Worm (Caenorhabditis elegans) whole organism, young adult: ENCODE results near the gene C08H9.18.

ENCODE experiments used
- B0019.2 ChIP-seq: fragments of 200-800 bp; sonication (Bioruptor generic); conservative IDR thresholded peaks from 2 replicates; pipeline ENCODE4 v1.3.6; 2022; ENCODE audit warnings: missing genetic modification reagents, missing genetic modification characterization, missing compliant biosample characterization
- B0261.1 ChIP-seq: sonication (generic microtip); optimal IDR thresholded peaks from 2 replicates; lab custom pipeline; 2016; ENCODE audit warnings: mild to moderate bottlenecking, missing genetic modification characterization, moderate library complexity, missing compliant biosample characterization
- C17E4.6 ChIP-seq: fragments of 200-800 bp; sonication (Bioruptor generic); IDR thresholded peaks from 2 replicates; pipeline ENCODE4 v1.3.6; 2022; ENCODE audit warnings: missing genetic modification reagents, missing genetic modification characterization, missing compliant biosample characterization
- F10E7.11 ChIP-seq: sonication (generic microtip); optimal IDR thresholded peaks from 2 replicates; lab custom pipeline; 2017; ENCODE audit warnings: mild to moderate bottlenecking, missing genetic modification characterization, moderate library complexity, missing compliant biosample characterization
- F22D6.2 ChIP-seq: sonication (generic microtip); optimal IDR thresholded peaks from 2 replicates; lab custom pipeline; 2016; ENCODE audit warnings: mild to moderate bottlenecking, missing genetic modification characterization, missing compliant biosample characterization
- F39B2.1 ChIP-seq: fragments of 200-800 bp; sonication (Bioruptor generic); IDR thresholded peaks from 2 replicates; pipeline ENCODE4 v1.3.6; 2022; ENCODE audit warnings: missing genetic modification reagents, missing genetic modification characterization, missing compliant biosample characterization
- F52B5.7 ChIP-seq: sonication (generic microtip); optimal IDR thresholded peaks from 2 replicates; lab custom pipeline; 2016; ENCODE audit warnings: mild to moderate bottlenecking, missing genetic modification characterization, missing compliant biosample characterization
- F57A8.1 ChIP-seq: fragments of 200-800 bp; sonication (Bioruptor generic); optimal IDR thresholded peaks from 2 replicates; lab custom pipeline; 2018; ENCODE audit warnings: mild to moderate bottlenecking, missing genetic modification characterization, moderate library complexity, missing compliant biosample characterization
- F57C9.4 ChIP-seq: sonication (generic microtip); optimal IDR thresholded peaks from 2 replicates; lab custom pipeline; 2017; ENCODE audit warnings: mild to moderate bottlenecking, missing genetic modification characterization, missing compliant biosample characterization
- K11D2.4 ChIP-seq: fragments of 200-800 bp; sonication (Bioruptor generic); IDR thresholded peaks from 2 replicates; pipeline ENCODE4 v1.3.6; 2022; ENCODE audit warnings: missing genetic modification reagents, missing genetic modification characterization, missing compliant biosample characterization
- T07F8.4 ChIP-seq: sonication (generic microtip); optimal IDR thresholded peaks from 2 replicates; lab custom pipeline; 2016; ENCODE audit warnings: mild to moderate bottlenecking, missing genetic modification characterization, moderate library complexity, missing compliant biosample characterization
- Y56A3A.18 ChIP-seq: fragments of 200-800 bp; sonication (Bioruptor generic); IDR thresholded peaks from 2 replicates; pipeline ENCODE4 v1.3.6; 2022; ENCODE audit warnings: missing genetic modification reagents, missing genetic modification characterization, missing compliant biosample characterization
- atf-7 ChIP-seq: sonication (generic microtip); optimal IDR thresholded peaks from 2 replicates; lab custom pipeline; 2017; ENCODE audit warnings: mild to moderate bottlenecking, missing genetic modification characterization, missing compliant biosample characterization
- attf-3 ChIP-seq: fragments of 200-800 bp; sonication (Bioruptor generic); conservative IDR thresholded peaks from 2 replicates; pipeline ENCODE4 v1.3.6; 2022; ENCODE audit warnings: missing genetic modification reagents, missing genetic modification characterization, missing compliant biosample characterization
- attf-6 ChIP-seq: fragments of 200-800 bp; sonication (Bioruptor generic); IDR thresholded peaks from 2 replicates; pipeline ENCODE4 v1.3.6; 2022; ENCODE audit warnings: missing genetic modification reagents, missing genetic modification characterization, missing compliant biosample characterization
- ceh-58 ChIP-seq: fragments of 200-800 bp; sonication (Bioruptor generic); IDR thresholded peaks from 2 replicates; pipeline ENCODE4 v1.3.6; 2022; ENCODE audit warnings: missing genetic modification characterization, missing compliant biosample characterization
- ceh-79 ChIP-seq: sonication (generic microtip); optimal IDR thresholded peaks from 2 replicates; lab custom pipeline; 2017; ENCODE audit warnings: mild to moderate bottlenecking, missing genetic modification characterization, missing compliant biosample characterization
- ceh-91 ChIP-seq: fragments of 200-800 bp; sonication (Bioruptor generic); IDR thresholded peaks from 2 replicates; pipeline ENCODE4 v1.3.6; 2022; ENCODE audit warnings: missing genetic modification reagents, missing genetic modification characterization, missing compliant biosample characterization
- chd-7 ChIP-seq: sonication (generic microtip); optimal IDR thresholded peaks from 2 replicates; lab custom pipeline; 2016; ENCODE audit warnings: mild to moderate bottlenecking, missing genetic modification characterization, moderate library complexity, missing compliant biosample characterization
- dpl-1 ChIP-seq: fragments of 150-350 bp; optimal IDR thresholded peaks from 2 replicates; lab custom pipeline; 2014; ENCODE audit warnings: missing biosample characterization, missing genetic modification reagents, missing genetic modification characterization
- efl-1 ChIP-seq: fragments of 150-350 bp; optimal IDR thresholded peaks from 2 replicates; lab custom pipeline; 2014; ENCODE audit warnings: missing biosample characterization, missing genetic modification reagents, missing genetic modification characterization
- egl-44 ChIP-seq: fragments of 200-800 bp; sonication (Bioruptor generic); IDR thresholded peaks from 2 replicates; pipeline ENCODE4 v1.3.6; 2022; ENCODE audit warnings: missing genetic modification reagents, missing genetic modification characterization, missing compliant biosample characterization
- ekl-4 ChIP-seq: fragments of 200-800 bp; sonication (Bioruptor generic); IDR thresholded peaks from 2 replicates; pipeline ENCODE4 v1.3.6; 2022; ENCODE audit warnings: missing genetic modification reagents, missing genetic modification characterization, missing compliant biosample characterization
- ets-4 ChIP-seq: fragments of 200-800 bp; sonication (Bioruptor generic); optimal IDR thresholded peaks from 2 replicates; lab custom pipeline; 2018; ENCODE audit warnings: mild to moderate bottlenecking, missing genetic modification characterization, missing compliant biosample characterization
- gei-17 ChIP-seq: fragments of 200-800 bp; sonication (Bioruptor generic); optimal IDR thresholded peaks from 2 replicates; lab custom pipeline; 2018; ENCODE audit warnings: mild to moderate bottlenecking, missing genetic modification characterization, missing compliant biosample characterization
- him-1 ChIP-seq: sonication (generic microtip); optimal IDR thresholded peaks from 2 replicates; lab custom pipeline; 2016; ENCODE audit warnings: missing genotype, missing genetic modification reagents, missing genetic modification characterization, missing compliant biosample characterization
- lag-1 ChIP-seq: fragments of 200-800 bp; sonication (Bioruptor generic); IDR thresholded peaks from 2 replicates; pipeline ENCODE4 v1.3.6; 2022; ENCODE audit warnings: missing genetic modification reagents, missing genetic modification characterization, missing compliant biosample characterization
- lin-54 ChIP-seq: fragments of 200-800 bp; sonication (Bioruptor generic); optimal IDR thresholded peaks from 2 replicates; lab custom pipeline; 2018; ENCODE audit warnings: mild to moderate bottlenecking, missing genetic modification characterization, missing compliant biosample characterization
- lir-1 ChIP-seq: fragments of 200-800 bp; sonication (Bioruptor generic); conservative IDR thresholded peaks from 2 replicates; pipeline ENCODE4 v1.3.6; 2022; ENCODE audit warnings: missing genetic modification reagents, missing genetic modification characterization, missing compliant biosample characterization
- lsl-1 ChIP-seq: fragments of 200-800 bp; sonication (Bioruptor generic); optimal IDR thresholded peaks from 2 replicates; lab custom pipeline; 2018; ENCODE audit warnings: mild to moderate bottlenecking, missing genetic modification characterization, moderate library complexity, missing compliant biosample characterization
- madf-10 ChIP-seq: sonication (generic microtip); optimal IDR thresholded peaks from 2 replicates; lab custom pipeline; 2016; ENCODE audit warnings: mild to moderate bottlenecking, missing genetic modification characterization, missing compliant biosample characterization
- madf-3 ChIP-seq: fragments of 200-800 bp; sonication (Bioruptor generic); IDR thresholded peaks from 2 replicates; pipeline ENCODE4 v1.3.6; 2022; ENCODE audit warnings: missing genetic modification reagents, missing genetic modification characterization, missing compliant biosample characterization
- madf-6 ChIP-seq: fragments of 200-800 bp; sonication (Bioruptor generic); IDR thresholded peaks from 2 replicates; pipeline ENCODE4 v1.3.6; 2022; ENCODE audit warnings: missing genetic modification reagents, missing genetic modification characterization, missing compliant biosample characterization
- mes-4 ChIP-seq: sonication (generic microtip); optimal IDR thresholded peaks from 2 replicates; lab custom pipeline; 2016; ENCODE audit warnings: missing genotype, missing genetic modification characterization, missing compliant biosample characterization
- pbrm-1 ChIP-seq: fragments of 200-800 bp; sonication (Bioruptor generic); IDR thresholded peaks from 2 replicates; pipeline ENCODE4 v1.3.6; 2022; ENCODE audit warnings: missing genetic modification reagents, missing genetic modification characterization, missing compliant biosample characterization
- rcor-1 ChIP-seq: fragments of 200-800 bp; sonication (Bioruptor generic); IDR thresholded peaks from 2 replicates; pipeline ENCODE4 v1.3.6; 2022; ENCODE audit warnings: missing genetic modification reagents, missing genetic modification characterization, missing compliant biosample characterization
- repo-1 ChIP-seq: sonication (generic microtip); optimal IDR thresholded peaks from 2 replicates; lab custom pipeline; 2017; ENCODE audit warnings: mild to moderate bottlenecking, missing genetic modification characterization, missing compliant biosample characterization
- sea-2 ChIP-seq: fragments of 200-800 bp; sonication (Bioruptor generic); IDR thresholded peaks from 2 replicates; pipeline ENCODE4 v1.3.6; 2022; ENCODE audit warnings: missing genetic modification characterization, missing compliant biosample characterization
- somi-1 ChIP-seq: fragments of 200-800 bp; sonication (Bioruptor generic); optimal IDR thresholded peaks from 2 replicates; lab custom pipeline; 2018; ENCODE audit warnings: mild to moderate bottlenecking, missing genetic modification characterization, missing compliant biosample characterization
- tlf-1 ChIP-seq: fragments of 200-800 bp; sonication (Bioruptor generic); optimal IDR thresholded peaks from 2 replicates; lab custom pipeline; 2018; ENCODE audit warnings: mild to moderate bottlenecking, missing genetic modification characterization, missing compliant biosample characterization
- unc-130 ChIP-seq: sonication (generic microtip); optimal IDR thresholded peaks from 2 replicates; lab custom pipeline; 2016; ENCODE audit warnings: missing genetic modification reagents, missing genetic modification characterization, missing compliant biosample characterization
- unc-62 ChIP-seq: fragments of 150-350 bp; optimal IDR thresholded peaks from 2 replicates; lab custom pipeline; 2014; ENCODE audit warnings: missing biosample characterization, missing genetic modification reagents, missing genetic modification characterization
- xnd-1 ChIP-seq: sonication (generic microtip); optimal IDR thresholded peaks from 2 replicates; lab custom pipeline; 2016; ENCODE audit warnings: missing genotype, missing genetic modification reagents, missing genetic modification characterization, missing compliant biosample characterization
- zfh-2 ChIP-seq: fragments of 200-800 bp; sonication (Bioruptor generic); conservative IDR thresholded peaks from 2 replicates; pipeline ENCODE4 v1.3.6; 2022; ENCODE audit warnings: missing genetic modification reagents, missing genetic modification characterization, missing compliant biosample characterization
- ztf-25 ChIP-seq: fragments of 200-800 bp; sonication (Bioruptor generic); IDR thresholded peaks from 2 replicates; pipeline ENCODE4 v1.3.6; 2022; ENCODE audit warnings: missing genetic modification reagents, missing genetic modification characterization, missing compliant biosample characterization
- ztf-6 ChIP-seq: fragments of 200-800 bp; sonication (Bioruptor generic); IDR thresholded peaks from 2 replicates; pipeline ENCODE4 v1.3.6; 2022; ENCODE audit warnings: missing genetic modification reagents, missing genetic modification characterization, missing compliant biosample characterization

C08H9.18 gene

ce11 chrII:9886216-9886615 is 24.2 kb upstream of the C08H9.18 start, which contains the start of gene algn-8 (continued):
- no peak for TF ChIP-seq dpl-1 (GFP tag; lab: Kevin White, UChicago)
- peak; percentile 55 for TF ChIP-seq unc-130 (GFP tag; lab: Kevin White, UChicago)
- no peak for TF ChIP-seq mes-4 (tag; lab: Kevin White, UChicago)
- no peak for TF ChIP-seq lin-54 (GFP tag; lab: Kevin White, UChicago)
- no peak for TF ChIP-seq attf-6 (GFP tag; lab: Robert Waterston, UW)
- no peak for TF ChIP-seq F39B2.1 (GFP tag; lab: Robert Waterston, UW)
- no peak for TF ChIP-seq ztf-6 (GFP tag; lab: Robert Waterston, UW)
- TF ChIP-seq xnd-1, result no peak
- TF ChIP-seq attf-3 (GFP tag; lab: Robert Waterston, UW), result no peak
- TF ChIP-seq C17E4.6 (GFP tag; lab: Robert Waterston, UW), result no peak
- TF ChIP-seq madf-10 (tag; lab: Kevin White, UChicago), result peak; percentile 9
- TF ChIP-seq tlf-1 (GFP tag; lab: Kevin White, UChicago), result peak; percentile 3
- TF ChIP-seq ekl-4 (GFP tag; lab: Robert Waterston, UW), result 0 out of 2 replicates have a peak, but pooled peaks have one; percentile 24
- no peak for TF ChIP-seq B0261.1 (tag; lab: Kevin White, UChicago)
- no peak for TF ChIP-seq lag-1
- TF ChIP-seq repo-1, result peak; percentile 67
- TF ChIP-seq T07F8.4 (tag; lab: Kevin White, UChicago), result no peak
- TF ChIP-seq Y56A3A.18 (GFP tag; lab: Robert Waterston, UW), result 0 out of 2 replicates have a peak, but pooled peaks have one; percentile 33
- no peak for TF ChIP-seq gei-17 (GFP tag; lab: Kevin White, UChicago)
- TF ChIP-seq somi-1 (GFP tag; lab: Kevin White, UChicago), result no peak
- no peak for TF ChIP-seq F57A8.1 (GFP tag; lab: Kevin White, UChicago)
- TF ChIP-seq atf-7 (tag; lab: Kevin White, UChicago), result peak; percentile 45
- TF ChIP-seq F57C9.4, result no peak
- TF ChIP-seq F52B5.7, result no peak
- no peak for TF ChIP-seq lir-1 (GFP tag; lab: Robert Waterston, UW)
- TF ChIP-seq chd-7 (tag; lab: Kevin White, UChicago), result peak; percentile 45
- TF ChIP-seq, all 124 proteins: peak for 15

- TF ChIP-seq ztf-25 (GFP tag; lab: Robert Waterston, UW) (no peak), zfh-2 (GFP tag; lab: Robert Waterston, UW) (no peak), ceh-58 (GFP tag; lab: Robert Waterston, UW) (no peak), egl-44 (GFP tag; lab: Robert Waterston, UW) (no peak), T07F8.4 (tag; lab: Kevin White, UChicago) (no peak), mes-4 (tag; lab: Kevin White, UChicago) (no peak), lsl-1 (GFP tag; lab: Kevin White, UChicago) (no peak), F22D6.2 (tag; lab: Kevin White, UChicago) (no peak), atf-7 (tag; lab: Kevin White, UChicago) (no peak), madf-3 (no peak)
Measured at ce11 chrII:9880826-9881225, 18.8 kb upstream of the C08H9.18 start, which contains the start of gene C08H9.15. C08H9.15 (plus strand) TSS chrII:9881193.

- TF ChIP-seq attf-3 (GFP tag; lab: Robert Waterston, UW), result no peak
- no peak for TF ChIP-seq F57C9.4
- no peak for TF ChIP-seq rcor-1 (GFP tag; lab: Robert Waterston, UW)
- TF ChIP-seq xnd-1, result no peak
- TF ChIP-seq B0019.2 (GFP tag; lab: Robert Waterston, UW), result no peak
- no peak for TF ChIP-seq efl-1 (GFP tag; lab: Kevin White, UChicago)
- TF ChIP-seq ztf-25 (GFP tag; lab: Robert Waterston, UW), result no peak
- no peak for TF ChIP-seq sea-2 (GFP tag; lab: Robert Waterston, UW)
- no peak for TF ChIP-seq pbrm-1 (GFP tag; lab: Robert Waterston, UW)
- TF ChIP-seq ceh-91 (GFP tag; lab: Robert Waterston, UW), result no peak
- TF ChIP-seq Y56A3A.18 (GFP tag; lab: Robert Waterston, UW), result no peak
- TF ChIP-seq unc-62 (GFP tag; lab: Kevin White, UChicago), result no peak
- TF ChIP-seq K11D2.4 (GFP tag; lab: Robert Waterston, UW), result no peak
- TF ChIP-seq ets-4 (GFP tag; lab: Kevin White, UChicago), result no peak
- TF ChIP-seq egl-44 (GFP tag; lab: Robert Waterston, UW), result no peak
- no peak for TF ChIP-seq F10E7.11 (tag; lab: Kevin White, UChicago)
- no peak for TF ChIP-seq him-1 (tag; lab: Kevin White, UChicago)
- TF ChIP-seq ceh-79 (tag; lab: Kevin White, UChicago), result no peak
- TF ChIP-seq madf-6 (GFP tag; lab: Robert Waterston, UW), result no peak
- TF ChIP-seq, all 124 proteins: peak for 0
Measured at ce11 chrII:9879815-9880214, 17.8 kb upstream of the C08H9.18 start.
